Fruit fly (Drosophila melanogaster) whole organism, embryonic: Measurements from ENCODE around the gene CycB3.

Experiments used
- CG10565 ChIP-seq: fragments of 200-800 bp; sonication (Bioruptor generic); optimal IDR thresholded peaks from 3 replicates; lab custom pipeline; 2016; ENCODE audit warnings: missing biosample characterization, mild to moderate bottlenecking, missing genetic modification characterization
- CG10979 ChIP-seq: fragments of 200-800 bp; sonication (Bioruptor generic); optimal IDR thresholded peaks from 2 replicates; lab custom pipeline; 2018; ENCODE audit warnings: missing biosample characterization, mild to moderate bottlenecking, missing genetic modification characterization, moderate library complexity
- CG11247 ChIP-seq: fragments of 200-800 bp; sonication (Bioruptor generic); IDR thresholded peaks from 2 replicates; pipeline ENCODE4 v1.3.6; 2022; ENCODE audit warnings: missing biosample characterization, missing genetic modification characterization
- CG12942 ChIP-seq: fragments of 200-800 bp; sonication (Bioruptor generic); optimal IDR thresholded peaks from 3 replicates; lab custom pipeline; 2016; ENCODE audit warnings: missing biosample characterization, missing genetic modification characterization
- CG15269 ChIP-seq: fragments of 200-800 bp; sonication (Bioruptor generic); optimal IDR thresholded peaks from 2 replicates; lab custom pipeline; 2018; ENCODE audit warnings: missing biosample characterization, mild to moderate bottlenecking, missing genetic modification characterization, moderate library complexity
- CG16813 ChIP-seq: fragments of 200-800 bp; sonication (Bioruptor generic); IDR thresholded peaks from 3 replicates; pipeline ENCODE4 v1.3.6; 2022; ENCODE audit warnings: missing biosample characterization, missing genetic modification characterization; ENCODE audit not compliant: partially characterized antibody
- CG18619 ChIP-seq: fragments of 200-800 bp; sonication (Bioruptor generic); optimal IDR thresholded peaks from 3 replicates; lab custom pipeline; 2017; ENCODE audit warnings: missing biosample characterization, mild to moderate bottlenecking, missing genetic modification characterization
- CG2120 ChIP-seq: fragments of 200-800 bp; sonication (Bioruptor generic); optimal IDR thresholded peaks from 3 replicates; lab custom pipeline; 2016; ENCODE audit warnings: missing biosample characterization, missing genetic modification characterization
- CG33557 ChIP-seq: fragments of 200-800 bp; sonication (Bioruptor generic); optimal IDR thresholded peaks from 2 replicates; lab custom pipeline; 2019; ENCODE audit warnings: missing biosample characterization, mild to moderate bottlenecking, missing genetic modification characterization, moderate library complexity
- CG5953 ChIP-seq: fragments of 200-800 bp; sonication (Bioruptor generic); IDR thresholded peaks from 2 replicates; pipeline ENCODE4 v1.3.6; 2022; ENCODE audit warnings: missing biosample characterization, missing genetic modification characterization
- CG6175 ChIP-seq: fragments of 200-800 bp; sonication (Bioruptor generic); IDR thresholded peaks from 3 replicates; pipeline ENCODE4 v1.3.6; 2022; ENCODE audit warnings: missing biosample characterization, missing genetic modification characterization
- CG9437 ChIP-seq: fragments of 200-800 bp; sonication (Bioruptor generic); optimal IDR thresholded peaks from 2 replicates; lab custom pipeline; 2018; ENCODE audit warnings: missing biosample characterization, mild to moderate bottlenecking, missing genetic modification characterization
- Dip2 ChIP-seq: fragments of 200-800 bp; sonication (Bioruptor generic); IDR thresholded peaks from 2 replicates; pipeline ENCODE4 v1.3.6; 2022; ENCODE audit warnings: missing biosample characterization, missing genetic modification characterization
- Fer1 ChIP-seq: fragments of 200-800 bp; sonication (Bioruptor generic); optimal IDR thresholded peaks from 2 replicates; lab custom pipeline; 2017; ENCODE audit warnings: missing biosample characterization, mild to moderate bottlenecking, missing genetic modification characterization
- H15 ChIP-seq: fragments of 200-800 bp; sonication (Bioruptor generic); IDR thresholded peaks from 3 replicates; pipeline ENCODE4 v1.3.6; 2022; ENCODE audit warnings: missing biosample characterization, missing genetic modification characterization
- HmgD ChIP-seq: fragments of 200-800 bp; sonication (Bioruptor generic); optimal IDR thresholded peaks from 3 replicates; lab custom pipeline; 2016; ENCODE audit warnings: missing biosample characterization, missing genetic modification characterization
- Hr3 ChIP-seq: fragments of 200-800 bp; sonication (Bioruptor generic); optimal IDR thresholded peaks from 3 replicates; lab custom pipeline; 2016; ENCODE audit warnings: missing biosample characterization, missing genetic modification characterization
- Lim3 ChIP-seq: fragments of 200-800 bp; sonication (Bioruptor generic); IDR thresholded peaks from 2 replicates; pipeline ENCODE4 v1.3.6; 2022; ENCODE audit warnings: missing biosample characterization, missing genetic modification characterization
- NFAT ChIP-seq: fragments of 200-800 bp; sonication (Bioruptor generic); IDR thresholded peaks from 2 replicates; pipeline ENCODE4 v1.3.6; 2022; ENCODE audit warnings: missing biosample characterization, missing genetic modification characterization
- Nf-YB ChIP-seq: fragments of 200-800 bp; sonication (Bioruptor generic); optimal IDR thresholded peaks from 3 replicates; lab custom pipeline; 2019; ENCODE audit warnings: missing biosample characterization, mild to moderate bottlenecking, missing genetic modification characterization, moderate library complexity
- PHDP ChIP-seq: fragments of 200-800 bp; sonication (Bioruptor generic); optimal IDR thresholded peaks from 3 replicates; lab custom pipeline; 2018; ENCODE audit warnings: missing biosample characterization, mild to moderate bottlenecking, missing genetic modification characterization, moderate library complexity
- Ptx1 ChIP-seq: fragments of 200-800 bp; sonication (Bioruptor generic); IDR thresholded peaks from 2 replicates; pipeline ENCODE4 v1.3.6; 2022; ENCODE audit warnings: missing biosample characterization, missing genetic modification characterization
- ac ChIP-seq: fragments of 200-800 bp; sonication (Bioruptor generic); optimal IDR thresholded peaks from 3 replicates; lab custom pipeline; 2017; ENCODE audit warnings: missing biosample characterization, mild to moderate bottlenecking, missing genetic modification characterization
- aop ChIP-seq: fragments of 200-800 bp; sonication (Bioruptor generic); IDR thresholded peaks from 2 replicates; pipeline ENCODE4 v1.3.6; 2022; ENCODE audit warnings: missing biosample characterization, missing genetic modification characterization
- ap ChIP-seq: fragments of 200-800 bp; sonication (Bioruptor generic); IDR thresholded peaks from 2 replicates; pipeline ENCODE4 v1.3.6; 2022; ENCODE audit warnings: missing biosample characterization, missing genetic modification characterization
- bbx ChIP-seq: fragments of 200-800 bp; sonication (Bioruptor generic); IDR thresholded peaks from 2 replicates; pipeline ENCODE4 v1.3.6; 2022; ENCODE audit warnings: missing biosample characterization, missing genetic modification characterization; ENCODE audit not compliant: partially characterized antibody
- br ChIP-seq: fragments of >200 bp; optimal IDR thresholded peaks from 2 replicates; lab custom pipeline; 2017
- crc ChIP-seq: fragments of 200-800 bp; sonication (Bioruptor generic); optimal IDR thresholded peaks from 2 replicates; lab custom pipeline; 2016; ENCODE audit warnings: missing biosample characterization, missing genetic modification characterization
- esg ChIP-seq: fragments of 200-800 bp; sonication (Bioruptor generic); conservative IDR thresholded peaks from 2 replicates; pipeline ENCODE4 v1.3.6; 2022; ENCODE audit warnings: missing biosample characterization, missing genetic modification characterization
- exex ChIP-seq: fragments of 200-800 bp; sonication (Bioruptor generic); optimal IDR thresholded peaks from 4 replicates; lab custom pipeline; 2018; ENCODE audit warnings: missing biosample characterization, mild to moderate bottlenecking, missing genetic modification characterization, moderate library complexity
- gfzf ChIP-seq: fragments of 200-800 bp; sonication (Bioruptor generic); optimal IDR thresholded peaks from 2 replicates; lab custom pipeline; 2016; ENCODE audit warnings: missing biosample characterization, mild to moderate bottlenecking, missing genetic modification characterization, moderate library complexity
- her ChIP-seq: fragments of 200-800 bp; sonication (Bioruptor generic); optimal IDR thresholded peaks from 2 replicates; lab custom pipeline; 2016; ENCODE audit warnings: missing biosample characterization, missing genetic modification characterization
- hth ChIP-seq: fragments of >200 bp; optimal IDR thresholded peaks from 2 replicates; lab custom pipeline; 2017; ENCODE audit warnings: inconsistent platforms
- insv ChIP-seq, 2 experiments: fragments of 200-800 bp; sonication (Bioruptor generic); optimal IDR thresholded peaks; 3 replicates each; lab custom pipeline; 2016 to 2018; ENCODE audit warnings: missing biosample characterization in 2 of 2, missing genetic modification characterization in 2 of 2
- inv ChIP-seq: fragments of 200-800 bp; sonication (Bioruptor generic); IDR thresholded peaks from 2 replicates; pipeline ENCODE4 v1.3.6; 2022; ENCODE audit warnings: missing biosample characterization, missing genetic modification characterization; ENCODE audit not compliant: partially characterized antibody
- klu ChIP-seq: fragments of 200-800 bp; sonication (Bioruptor generic); IDR thresholded peaks from 2 replicates; pipeline ENCODE4 v1.3.6; 2022; ENCODE audit warnings: missing biosample characterization, missing genetic modification characterization
- luna ChIP-seq: fragments of 200-800 bp; sonication (Bioruptor generic); optimal IDR thresholded peaks from 2 replicates; lab custom pipeline; 2016; ENCODE audit warnings: missing biosample characterization, missing genetic modification characterization
- mld ChIP-seq: fragments of 200-800 bp; sonication (Bioruptor generic); IDR thresholded peaks from 3 replicates; pipeline ENCODE4 v1.3.6; 2022; ENCODE audit warnings: missing biosample characterization, missing genetic modification characterization; ENCODE audit not compliant: partially characterized antibody
- nom ChIP-seq: fragments of 200-800 bp; sonication (Bioruptor generic); optimal IDR thresholded peaks from 2 replicates; lab custom pipeline; 2017; ENCODE audit warnings: missing biosample characterization, missing genetic modification characterization, mild to moderate bottlenecking, moderate library complexity, missing genetic modification reagents
- odd ChIP-seq: fragments of 200-800 bp; sonication (Bioruptor generic); optimal IDR thresholded peaks from 2 replicates; lab custom pipeline; 2017; ENCODE audit warnings: missing biosample characterization, mild to moderate bottlenecking, missing genetic modification characterization
- p53 ChIP-seq: fragments of 200-800 bp; sonication (Bioruptor generic); optimal IDR thresholded peaks from 2 replicates; lab custom pipeline; 2016; ENCODE audit warnings: missing biosample characterization, missing genetic modification characterization
- rib ChIP-seq: fragments of 200-800 bp; sonication (Bioruptor generic); IDR thresholded peaks from 2 replicates; pipeline ENCODE4 v1.3.6; 2022; ENCODE audit warnings: missing biosample characterization, missing genetic modification characterization
- sd ChIP-seq: fragments of 200-800 bp; sonication (Bioruptor generic); optimal IDR thresholded peaks from 3 replicates; lab custom pipeline; 2018; ENCODE audit warnings: missing biosample characterization, mild to moderate bottlenecking, missing genetic modification characterization, moderate library complexity
- sens ChIP-seq: fragments of 200-800 bp; sonication (Bioruptor generic); peaks from one replicate; lab custom pipeline; 2016; ENCODE audit warnings: missing biosample characterization, missing genetic modification characterization
- sob ChIP-seq: fragments of 200-800 bp; sonication (Bioruptor generic); IDR thresholded peaks from 2 replicates; pipeline ENCODE4 v1.3.6; 2022; ENCODE audit warnings: missing biosample characterization, missing genetic modification characterization
- sr ChIP-seq: fragments of 200-800 bp; sonication (Bioruptor generic); IDR thresholded peaks from 3 replicates; pipeline ENCODE4 v1.3.6; 2022; ENCODE audit warnings: missing biosample characterization, missing genetic modification characterization
- stwl ChIP-seq: fragments of 200-800 bp; sonication (Bioruptor generic); optimal IDR thresholded peaks from 3 replicates; lab custom pipeline; 2018; ENCODE audit warnings: missing biosample characterization, mild to moderate bottlenecking, missing genetic modification characterization, moderate library complexity
- tup ChIP-seq: fragments of 200-800 bp; sonication (Bioruptor generic); optimal IDR thresholded peaks from 2 replicates; lab custom pipeline; 2016; ENCODE audit warnings: missing biosample characterization, mild to moderate bottlenecking, missing genetic modification characterization, moderate library complexity
- zfh1 ChIP-seq: fragments of 200-800 bp; sonication (Bioruptor generic); IDR thresholded peaks from 3 replicates; pipeline ENCODE4 v1.3.6; 2022; ENCODE audit warnings: missing biosample characterization, missing genetic modification characterization

CycB3 gene

DNA sequence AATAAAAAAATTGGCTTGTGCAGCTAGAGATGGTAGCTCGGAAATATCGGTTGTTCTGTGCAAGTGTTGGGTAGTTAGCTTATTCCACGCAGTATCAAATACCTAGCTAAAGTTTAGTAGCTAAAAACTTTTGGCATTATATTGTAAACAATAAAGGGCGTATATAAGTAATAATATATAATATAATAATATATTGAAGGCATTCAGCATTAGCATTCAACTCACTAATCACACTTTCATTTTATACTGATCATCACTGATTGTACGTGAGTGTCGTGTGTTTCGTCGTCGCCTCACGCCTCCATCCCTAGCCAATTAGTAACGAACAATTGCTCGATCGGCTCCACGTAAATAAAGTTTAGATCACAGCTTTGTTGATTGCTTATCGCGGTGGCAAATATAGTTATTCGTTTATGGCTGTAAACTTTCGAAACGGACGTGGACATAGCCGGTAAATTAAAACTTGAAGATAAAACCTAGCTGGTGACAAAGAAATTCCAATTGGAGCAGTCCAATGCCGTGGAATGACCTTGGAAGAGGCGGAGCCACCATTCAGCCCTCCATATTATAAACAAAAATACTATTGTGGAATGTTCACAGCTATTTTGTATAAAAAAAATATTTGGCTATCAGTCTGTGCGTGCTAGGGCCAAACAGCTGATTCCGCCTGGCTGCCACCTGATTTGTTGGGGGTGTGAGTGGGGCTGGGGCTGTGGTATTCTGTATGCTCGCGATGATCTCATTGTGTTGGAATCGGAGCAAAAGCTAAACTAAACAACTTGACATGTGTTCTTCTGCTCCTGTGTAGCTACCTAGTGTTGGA, 47.4 kb upstream of the CycB3 start, which contains the start of the genes PIG-S, sud1 and CG11168 (continued):
- TF ChIP-seq ap (GFP tag; lab: Robert Waterston, UW) = 0 out of 2 replicates have a peak, but pooled peaks have one; percentile 10
- no peak for TF ChIP-seq klu (GFP tag; lab: Robert Waterston, UW)
- TF ChIP-seq CG2120 (GFP tag; lab: Kevin White, UChicago) = peak; percentile 48
- 0 out of 2 replicates have a peak, but pooled peaks have one; percentile 37 for TF ChIP-seq CG11247
- peak; percentile 95 for TF ChIP-seq CG16813 (GFP tag; lab: Robert Waterston, UW)
- no peak for TF ChIP-seq crc (GFP tag; lab: Kevin White, UChicago)
- TF ChIP-seq Nf-YB = peak; percentile 18
- peak; percentile 1 for TF ChIP-seq gfzf (GFP tag; lab: Kevin White, UChicago)
- TF ChIP-seq Dip2 (GFP tag; lab: Robert Waterston, UW) = no peak
- no peak for TF ChIP-seq Lim3 (GFP tag; lab: Robert Waterston, UW)
- TF ChIP-seq HmgD (GFP tag; lab: Kevin White, UChicago) = no peak
- no peak for TF ChIP-seq luna
- peak; percentile 54 for TF ChIP-seq exex
- peak; percentile 84 for TF ChIP-seq Hr3 (GFP tag; lab: Kevin White, UChicago)
- peak; percentile 38 for TF ChIP-seq CG33557
- TF ChIP-seq aop = no peak
- TF ChIP-seq CG12942 (GFP tag; lab: Kevin White, UChicago) = peak; percentile 50
- TF ChIP-seq zfh1 = peak; percentile 61; the same call in 2 of the 3 replicates
- 0 out of 3 replicates have a peak, but pooled peaks have one; percentile 29 for TF ChIP-seq H15 (GFP tag; lab: Robert Waterston, UW)
- no peak for TF ChIP-seq rib (GFP tag; lab: Robert Waterston, UW)
- no peak for TF ChIP-seq br (lab: Kevin White, UChicago)
- TF ChIP-seq Fer1 (GFP tag; lab: Kevin White, UChicago) = no peak
- no peak for TF ChIP-seq her (GFP tag; lab: Kevin White, UChicago)
- no peak for TF ChIP-seq ac (GFP tag; lab: Kevin White, UChicago)
- no peak for TF ChIP-seq tup (GFP tag; lab: Kevin White, UChicago)
- TF ChIP-seq bbx (GFP tag; lab: Robert Waterston, UW) = peak; percentile 68
- no peak for TF ChIP-seq PHDP (tag; lab: Kevin White, UChicago)
- no peak for TF ChIP-seq p53 (GFP tag; lab: Kevin White, UChicago)
- TF ChIP-seq nom (GFP tag; lab: Kevin White, UChicago) = no peak
- no peak for TF ChIP-seq CG5953 (GFP tag; lab: Robert Waterston, UW)
- peak; percentile 80 for TF ChIP-seq Ptx1 (GFP tag; lab: Robert Waterston, UW)
- peak; percentile 69; the same call in 2 of the 3 replicates for TF ChIP-seq mld (GFP tag; lab: Robert Waterston, UW)
- peak; percentile 57 for TF ChIP-seq CG10979
- peak; percentile 97 for TF ChIP-seq inv (GFP tag; lab: Robert Waterston, UW)
- peak; percentile 52; the same call in 1 of the 2 replicates for TF ChIP-seq esg (GFP tag; lab: Robert Waterston, UW)
- no peak for TF ChIP-seq CG10565 (GFP tag; lab: Kevin White, UChicago)
- no peak for TF ChIP-seq CG18619
- TF ChIP-seq CG6175 (GFP tag; lab: Robert Waterston, UW) = no peak
- peak; percentile 13 for TF ChIP-seq stwl (tag; lab: Kevin White, UChicago)
- no peak for TF ChIP-seq sr (GFP tag; lab: Robert Waterston, UW)
- TF ChIP-seq odd (GFP tag; lab: Kevin White, UChicago) = no peak
- TF ChIP-seq sob (GFP tag; lab: Robert Waterston, UW) = peak; percentile 65; the same call in 1 of the 2 replicates
- TF ChIP-seq insv (GFP tag; optimal IDR thresholded peaks at IDR 0.05; lab: Kevin White, UChicago) = peak in 1 of 2 experiments; percentile 80
- TF ChIP-seq NFAT (GFP tag; lab: Robert Waterston, UW) = 0 out of 2 replicates have a peak, but pooled peaks have one; percentile 16
- TF ChIP-seq CG15269 (tag; lab: Kevin White, UChicago) = no peak
- TF ChIP-seq sd (tag; lab: Kevin White, UChicago) = peak; percentile 94
- TF ChIP-seq sens (GFP tag; lab: Kevin White, UChicago) = no peak
- no peak for TF ChIP-seq hth (lab: Kevin White, UChicago)
- TF ChIP-seq CG9437 (GFP tag; lab: Kevin White, UChicago) = peak; percentile 46
